Fruit fly (Drosophila melanogaster) whole organism, embryonic: ENCODE results near the gene CG31463.

Experiments used
- Antp ChIP-seq: fragments of 200-800 bp; sonication (Bioruptor generic); optimal IDR thresholded peaks from 3 replicates; lab custom pipeline; 2016; ENCODE audit warnings: missing biosample characterization, missing genetic modification characterization
- BtbVII ChIP-seq: fragments of 200-800 bp; sonication (Bioruptor generic); optimal IDR thresholded peaks from 3 replicates; lab custom pipeline; 2017; ENCODE audit warnings: missing biosample characterization, mild to moderate bottlenecking, missing genetic modification characterization
- Bteb2 ChIP-seq: fragments of 200-800 bp; sonication (Bioruptor generic); optimal IDR thresholded peaks from 2 replicates; lab custom pipeline; 2016; ENCODE audit warnings: missing biosample characterization, missing genetic modification characterization
- CG10147 ChIP-seq: fragments of 200-800 bp; sonication (Bioruptor generic); optimal IDR thresholded peaks from 2 replicates; lab custom pipeline; 2019; ENCODE audit warnings: missing biosample characterization, mild to moderate bottlenecking, missing genetic modification characterization, moderate library complexity
- CG10267 ChIP-seq: fragments of 200-800 bp; sonication (Bioruptor generic); optimal IDR thresholded peaks from 2 replicates; lab custom pipeline; 2018; ENCODE audit warnings: missing biosample characterization, mild to moderate bottlenecking, missing genetic modification characterization, moderate library complexity
- CG10565 ChIP-seq: fragments of 200-800 bp; sonication (Bioruptor generic); optimal IDR thresholded peaks from 3 replicates; lab custom pipeline; 2016; ENCODE audit warnings: missing biosample characterization, mild to moderate bottlenecking, missing genetic modification characterization
- CG12219 ChIP-seq: fragments of 200-800 bp; sonication (Bioruptor generic); optimal IDR thresholded peaks from 3 replicates; lab custom pipeline; 2018; ENCODE audit warnings: missing biosample characterization, mild to moderate bottlenecking, missing genetic modification characterization
- CG12744 ChIP-seq: fragments of 200-800 bp; sonication (Bioruptor generic); optimal IDR thresholded peaks from 2 replicates; lab custom pipeline; 2016; ENCODE audit warnings: missing biosample characterization, missing genetic modification characterization
- CG13296 ChIP-seq: fragments of 200-800 bp; sonication (Bioruptor generic); optimal IDR thresholded peaks from 3 replicates; lab custom pipeline; 2018; ENCODE audit warnings: missing biosample characterization, mild to moderate bottlenecking, missing genetic modification characterization
- CG15011 ChIP-seq: fragments of 200-800 bp; sonication (Bioruptor generic); optimal IDR thresholded peaks from 3 replicates; lab custom pipeline; 2018; ENCODE audit warnings: missing biosample characterization, mild to moderate bottlenecking, missing genetic modification characterization
- CG1602 ChIP-seq: fragments of 200-800 bp; sonication (Bioruptor generic); optimal IDR thresholded peaks from 3 replicates; lab custom pipeline; 2016; ENCODE audit warnings: missing biosample characterization, missing genetic modification characterization
- CG17568 ChIP-seq: fragments of 200-800 bp; sonication (Bioruptor generic); optimal IDR thresholded peaks from 2 replicates; lab custom pipeline; 2018; ENCODE audit warnings: missing biosample characterization, mild to moderate bottlenecking, missing genetic modification characterization, moderate library complexity
- CG17802 ChIP-seq: fragments of 200-800 bp; sonication (Bioruptor generic); optimal IDR thresholded peaks from 2 replicates; lab custom pipeline; 2018; ENCODE audit warnings: missing biosample characterization, mild to moderate bottlenecking, missing genetic modification characterization, moderate library complexity
- CG17912 ChIP-seq: fragments of 200-800 bp; sonication (Bioruptor generic); optimal IDR thresholded peaks from 2 replicates; lab custom pipeline; 2018; ENCODE audit warnings: missing biosample characterization, mild to moderate bottlenecking, missing genetic modification characterization
- CG31224 ChIP-seq: fragments of 200-800 bp; sonication (Bioruptor generic); IDR thresholded peaks from 2 replicates; pipeline ENCODE4 v1.3.6; 2022; ENCODE audit warnings: missing biosample characterization, missing genetic modification characterization
- CG3407 ChIP-seq: fragments of 200-800 bp; sonication (Bioruptor generic); optimal IDR thresholded peaks from 2 replicates; lab custom pipeline; 2018; ENCODE audit warnings: missing biosample characterization, mild to moderate bottlenecking, missing genetic modification characterization
- CG7786 ChIP-seq: fragments of 200-800 bp; sonication (Bioruptor generic); optimal IDR thresholded peaks from 2 replicates; lab custom pipeline; 2016; ENCODE audit warnings: missing biosample characterization, missing genetic modification characterization
- CG7839 ChIP-seq: fragments of 200-800 bp; sonication (Bioruptor generic); optimal IDR thresholded peaks from 3 replicates; lab custom pipeline; 2018; ENCODE audit warnings: missing biosample characterization, mild to moderate bottlenecking, missing genetic modification characterization, moderate library complexity
- CG7928 ChIP-seq: fragments of 200-800 bp; sonication (Bioruptor generic); optimal IDR thresholded peaks from 2 replicates; lab custom pipeline; 2017; ENCODE audit warnings: missing biosample characterization, mild to moderate bottlenecking, missing genetic modification characterization
- Dfd ChIP-seq, 2 experiments: fragments of >200 bp; optimal IDR thresholded peaks; 2 replicates each; lab custom pipeline; 2017; ENCODE audit warnings: missing biosample characterization in 2 of 2, missing genetic modification characterization in 2 of 2
- HLH3B ChIP-seq: fragments of 200-800 bp; sonication (Bioruptor generic); IDR thresholded peaks from 2 replicates; pipeline ENCODE4 v1.3.6; 2022; ENCODE audit warnings: missing biosample characterization, missing genetic modification characterization
- Hmx ChIP-seq: fragments of 200-800 bp; sonication (Bioruptor generic); optimal IDR thresholded peaks from 2 replicates; lab custom pipeline; 2016; ENCODE audit warnings: missing biosample characterization, missing genetic modification characterization
- Hr78 ChIP-seq, 2 experiments: fragments of 200-800 bp in 1 of 2; fragments of >200 bp in 1 of 2; sonication (Bioruptor generic) in 1 of 2; optimal IDR thresholded peaks; 2 replicates each; lab custom pipeline; 2017 to 2019; ENCODE audit warnings: missing biosample characterization in 2 of 2, missing genetic modification characterization in 2 of 2, mild to moderate bottlenecking in 1 of 2, moderate library complexity in 1 of 2
- Meics ChIP-seq: fragments of 200-800 bp; sonication (Bioruptor generic); optimal IDR thresholded peaks from 2 replicates; lab custom pipeline; 2017; ENCODE audit warnings: missing biosample characterization, mild to moderate bottlenecking, missing genetic modification characterization
- NFAT ChIP-seq: fragments of 200-800 bp; sonication (Bioruptor generic); IDR thresholded peaks from 2 replicates; pipeline ENCODE4 v1.3.6; 2022; ENCODE audit warnings: missing biosample characterization, missing genetic modification characterization
- Ravus ChIP-seq: fragments of 200-800 bp; sonication (Bioruptor generic); IDR thresholded peaks from 2 replicates; pipeline ENCODE4 v1.3.6; 2022; ENCODE audit warnings: missing biosample characterization, missing genetic modification characterization
- Tbp ChIP-seq: fragments of >200 bp; optimal IDR thresholded peaks from 2 replicates; lab custom pipeline; 2018; ENCODE audit warnings: missing biosample characterization, missing genetic modification characterization
- YL-1 ChIP-seq: fragments of 200-800 bp; sonication (Bioruptor generic); optimal IDR thresholded peaks from 3 replicates; lab custom pipeline; 2017; ENCODE audit warnings: missing biosample characterization, mild to moderate bottlenecking, missing genetic modification characterization
- ash1 ChIP-seq: fragments of 200-800 bp; sonication (Bioruptor generic); optimal IDR thresholded peaks from 2 replicates; lab custom pipeline; 2018; ENCODE audit warnings: missing biosample characterization, mild to moderate bottlenecking, missing genetic modification characterization
- br ChIP-seq: fragments of >200 bp; optimal IDR thresholded peaks from 2 replicates; lab custom pipeline; 2017
- cg ChIP-seq: fragments of 200-800 bp; sonication (Bioruptor generic); optimal IDR thresholded peaks from 3 replicates; lab custom pipeline; 2019; ENCODE audit warnings: missing biosample characterization, mild to moderate bottlenecking, missing genetic modification characterization, moderate library complexity
- chinmo ChIP-seq: fragments of 200-800 bp; sonication (Bioruptor generic); IDR thresholded peaks from 4 replicates; pipeline ENCODE4 v1.3.6; 2022; ENCODE audit warnings: missing biosample characterization, missing genetic modification characterization; ENCODE audit not compliant: partially characterized antibody
- ci ChIP-seq: fragments of 200-800 bp; sonication (Bioruptor generic); IDR thresholded peaks from 3 replicates; pipeline ENCODE4 v1.3.6; 2022; ENCODE audit warnings: missing biosample characterization, missing genetic modification characterization
- crc ChIP-seq: fragments of 200-800 bp; sonication (Bioruptor generic); optimal IDR thresholded peaks from 2 replicates; lab custom pipeline; 2016; ENCODE audit warnings: missing biosample characterization, missing genetic modification characterization
- dmrt11E ChIP-seq: fragments of 200-800 bp; sonication (Bioruptor generic); optimal IDR thresholded peaks from 3 replicates; lab custom pipeline; 2018; ENCODE audit warnings: missing biosample characterization, mild to moderate bottlenecking, missing genetic modification characterization, moderate library complexity
- en ChIP-seq: fragments of 200-800 bp; sonication (Bioruptor generic); optimal IDR thresholded peaks from 2 replicates; lab custom pipeline; 2016; ENCODE audit warnings: missing biosample characterization, missing genetic modification characterization
- fd102C ChIP-seq: fragments of 200-800 bp; sonication (Bioruptor generic); optimal IDR thresholded peaks from 2 replicates; lab custom pipeline; 2018; ENCODE audit warnings: missing biosample characterization, mild to moderate bottlenecking, missing genetic modification characterization, moderate library complexity
- gcm ChIP-seq: fragments of 200-800 bp; sonication (Bioruptor generic); optimal IDR thresholded peaks from 2 replicates; lab custom pipeline; 2019; ENCODE audit warnings: missing biosample characterization, mild to moderate bottlenecking, missing genetic modification characterization, moderate library complexity
- grn ChIP-seq: fragments of 200-800 bp; sonication (Bioruptor generic); optimal IDR thresholded peaks from 3 replicates; lab custom pipeline; 2017; ENCODE audit warnings: missing biosample characterization, missing genetic modification characterization
- h ChIP-seq: fragments of >200 bp; optimal IDR thresholded peaks from 2 replicates; lab custom pipeline; 2017
- ken ChIP-seq: fragments of 200-800 bp; sonication (Bioruptor generic); IDR thresholded peaks from 3 replicates; pipeline ENCODE4 v1.3.6; 2022; ENCODE audit warnings: missing biosample characterization, missing genetic modification characterization
- lab ChIP-seq: fragments of 200-800 bp; sonication (Bioruptor generic); optimal IDR thresholded peaks from 3 replicates; lab custom pipeline; 2017; ENCODE audit warnings: missing biosample characterization, missing genetic modification characterization, mild to moderate bottlenecking, moderate library complexity, missing genetic modification reagents
- lbe ChIP-seq: fragments of 200-800 bp; sonication (Bioruptor generic); optimal IDR thresholded peaks from 2 replicates; lab custom pipeline; 2016; ENCODE audit warnings: missing biosample characterization, mild to moderate bottlenecking, missing genetic modification characterization
- psq ChIP-seq: fragments of 200-800 bp; sonication (Bioruptor generic); optimal IDR thresholded peaks from 2 replicates; lab custom pipeline; 2017; ENCODE audit warnings: missing biosample characterization, missing genetic modification characterization
- sc ChIP-seq, 3 experiments: fragments of >200 bp in 2 of 3; fragments of 200-800 bp in 1 of 3; sonication (Bioruptor generic) in 1 of 3; optimal IDR thresholded peaks; 2 replicates in 2 of 3; 3 replicates in 1 of 3; lab custom pipeline; 2017; ENCODE audit warnings: mild to moderate bottlenecking in 1 of 3, missing biosample characterization in 1 of 3, missing genetic modification characterization in 1 of 3, missing genetic modification reagents in 1 of 3
- sim ChIP-seq: fragments of 200-800 bp; sonication (Bioruptor generic); IDR thresholded peaks from 2 replicates; pipeline ENCODE4 v1.3.6; 2022; ENCODE audit warnings: missing biosample characterization, missing genetic modification characterization
- slou ChIP-seq: fragments of 200-800 bp; sonication (Bioruptor generic); optimal IDR thresholded peaks from 3 replicates; lab custom pipeline; 2016; ENCODE audit warnings: missing biosample characterization, missing genetic modification characterization
- tll ChIP-seq, 2 experiments: fragments of 200-800 bp in 1 of 2; fragments of >200 bp in 1 of 2; sonication (Bioruptor generic) in 1 of 2; optimal IDR thresholded peaks; 2 replicates each; lab custom pipeline; 2017 to 2019; ENCODE audit warnings: missing biosample characterization in 2 of 2, missing genetic modification characterization in 2 of 2, mild to moderate bottlenecking in 1 of 2, moderate library complexity in 1 of 2
- trem ChIP-seq: fragments of 200-800 bp; optimal IDR thresholded peaks from 3 replicates; lab custom pipeline; 2019; ENCODE audit warnings: missing biosample characterization, mild to moderate bottlenecking, missing genetic modification characterization, moderate library complexity
- unc-4 ChIP-seq: fragments of 200-800 bp; sonication (Bioruptor generic); IDR thresholded peaks from 2 replicates; pipeline ENCODE4 v1.3.6; 2022; ENCODE audit warnings: missing biosample characterization, missing genetic modification characterization; ENCODE audit not compliant: partially characterized antibody

The CG31463 gene

dm6 chr3R:8243720-8244119 lies 48.4 kb upstream of the CG31463 start, which contains the start of the genes CG9636, CG18749 and CG33722 (continued):
- TF ChIP-seq fd102C, result no peak
- no peak for TF ChIP-seq crc (GFP tag; lab: Kevin White, UChicago)
- TF ChIP-seq CG7928 (GFP tag; lab: Kevin White, UChicago), result no peak
- TF ChIP-seq sim (GFP tag; lab: Robert Waterston, UW), result no peak
- TF ChIP-seq CG10267 (tag; lab: Kevin White, UChicago), result peak; percentile 79
- TF ChIP-seq grn (GFP tag; lab: Kevin White, UChicago), result no peak
- TF ChIP-seq CG17912 (GFP tag; lab: Kevin White, UChicago), result no peak
- peak; percentile 62 for TF ChIP-seq CG10147 (GFP tag; lab: Kevin White, UChicago)
- no peak for TF ChIP-seq NFAT (GFP tag; lab: Robert Waterston, UW)
- peak; percentile 36 for TF ChIP-seq CG12744 (GFP tag; lab: Kevin White, UChicago)
- no peak for TF ChIP-seq CG12219 (GFP tag; lab: Kevin White, UChicago)
- TF ChIP-seq gcm (GFP tag; lab: Kevin White, UChicago), result peak; percentile 76
- peak; percentile 90 for TF ChIP-seq YL-1 (GFP tag; lab: Kevin White, UChicago)
- TF ChIP-seq ash1, result no peak
- peak; percentile 60 for TF ChIP-seq CG3407 (GFP tag; lab: Kevin White, UChicago)
- TF ChIP-seq chinmo (GFP tag; lab: Robert Waterston, UW), result peak; percentile 91; the same call in 3 of the 4 replicates
- TF ChIP-seq CG13296, result peak; percentile 68
- TF ChIP-seq BtbVII (GFP tag; lab: Kevin White, UChicago), result peak; percentile 4
- TF ChIP-seq Hmx (GFP tag; lab: Kevin White, UChicago), result no peak
- no peak for TF ChIP-seq Dfd (GFP tag; optimal IDR thresholded peaks at IDR 0.05; lab: Kevin White, UChicago)
- no peak for TF ChIP-seq sc (optimal IDR thresholded peaks at IDR 0.05; lab: Kevin White, UChicago)
- peak; percentile 28 for TF ChIP-seq sc (GFP tag; optimal IDR thresholded peaks at IDR 0.05; lab: Kevin White, UChicago)
- TF ChIP-seq psq (GFP tag; lab: Kevin White, UChicago), result peak; percentile 43
- TF ChIP-seq en, result no peak
- TF ChIP-seq Bteb2 (GFP tag; lab: Kevin White, UChicago), result peak; percentile 13
- no peak for TF ChIP-seq lab (GFP tag; lab: Kevin White, UChicago)
- no peak for TF ChIP-seq cg
- TF ChIP-seq CG7786 (GFP tag; lab: Kevin White, UChicago), result no peak
- TF ChIP-seq CG17802 (tag; lab: Kevin White, UChicago), result peak; percentile 38
- peak; percentile 97 for TF ChIP-seq unc-4 (GFP tag; lab: Robert Waterston, UW)
- TF ChIP-seq Antp (GFP tag; lab: Kevin White, UChicago), result peak; percentile 24
- peak; percentile 60; the same call in 1 of the 2 replicates for TF ChIP-seq HLH3B (GFP tag; lab: Robert Waterston, UW)
- TF ChIP-seq ken (GFP tag; lab: Robert Waterston, UW), result 0 out of 3 replicates have a peak, but pooled peaks have one; percentile 42
- no peak for TF ChIP-seq Tbp
- peak; percentile 59 for TF ChIP-seq CG17568 (GFP tag; lab: Kevin White, UChicago)
- no peak for TF ChIP-seq CG31224 (GFP tag; lab: Robert Waterston, UW)
- TF ChIP-seq Meics (GFP tag; lab: Kevin White, UChicago), result peak; percentile 60
- peak; percentile 27 for TF ChIP-seq slou (GFP tag; lab: Kevin White, UChicago)
- peak; percentile 65 for TF ChIP-seq CG1602 (GFP tag; lab: Kevin White, UChicago)
- TF ChIP-seq CG10565, result no peak
- peak; percentile 86 for TF ChIP-seq trem (tag; lab: Kevin White, UChicago)
- peak in 1 of 2 experiments; percentile 80 for TF ChIP-seq tll (GFP tag; optimal IDR thresholded peaks at IDR 0.05; lab: Kevin White, UChicago)
- TF ChIP-seq ci (GFP tag; lab: Robert Waterston, UW), result peak; percentile 68; the same call in 2 of the 3 replicates
- no peak for TF ChIP-seq Ravus (GFP tag; lab: Robert Waterston, UW)
- TF ChIP-seq dmrt11E, result peak; percentile 70
- no peak for TF ChIP-seq h
- peak; percentile 87 for TF ChIP-seq lbe (GFP tag; lab: Kevin White, UChicago)
- peak; percentile 71 for TF ChIP-seq CG7839 (tag; lab: Kevin White, UChicago)
- no peak for TF ChIP-seq Hr78 (GFP tag; optimal IDR thresholded peaks at IDR 0.05; lab: Kevin White, UChicago)
- peak; percentile 2 for TF ChIP-seq CG15011 (GFP tag; lab: Kevin White, UChicago)
- no peak for TF ChIP-seq br
